Worm (Caenorhabditis elegans) whole organism, L1 larva: Measurements from ENCODE around the gene T14B4.3.

Source experiments
- C04F5.9 ChIP-seq: sonication (generic microtip); optimal IDR thresholded peaks from 2 replicates; lab custom pipeline; 2016; ENCODE audit warnings: missing genetic modification characterization, missing compliant biosample characterization
- C16A3.4 ChIP-seq: fragments of 150-350 bp; optimal IDR thresholded peaks from 2 replicates; lab custom pipeline; 2014; ENCODE audit warnings: missing biosample characterization, missing genetic modification characterization
- Y116A8C.19 ChIP-seq: sonication (generic microtip); optimal IDR thresholded peaks from 2 replicates; lab custom pipeline; 2016; ENCODE audit warnings: missing compliant biosample characterization, missing genetic modification characterization, borderline replicate concordance
- aha-1 ChIP-seq: fragments of 150-350 bp; optimal IDR thresholded peaks from 2 replicates; lab custom pipeline; 2014; ENCODE audit warnings: missing biosample characterization, missing genetic modification characterization
- aly-2 ChIP-seq: fragments of 150-350 bp; optimal IDR thresholded peaks from 2 replicates; lab custom pipeline; 2014; ENCODE audit warnings: missing biosample characterization, missing genetic modification characterization
- blmp-1 ChIP-seq: fragments of 150-350 bp; optimal IDR thresholded peaks from 2 replicates; lab custom pipeline; 2014; ENCODE audit warnings: missing biosample characterization, missing genetic modification characterization
- ceh-8 ChIP-seq: fragments of 200-800 bp; sonication (Bioruptor generic); optimal IDR thresholded peaks from 2 replicates; lab custom pipeline; 2018; ENCODE audit warnings: mild to moderate bottlenecking, missing genetic modification characterization, moderate library complexity, missing compliant biosample characterization
- ceh-82 ChIP-seq, 3 experiments: fragments of 150-350 bp in 1 of 3; sonication (generic microtip) in 2 of 3; optimal IDR thresholded peaks; 2 replicates each; lab custom pipeline; 2014 to 2017; ENCODE audit warnings: missing biosample characterization in 3 of 3, missing genetic modification characterization in 3 of 3
- ceh-88 ChIP-seq: fragments of 200-800 bp; sonication (Bioruptor generic); IDR thresholded peaks from 2 replicates; pipeline ENCODE4 v1.3.6; 2022; ENCODE audit warnings: missing genetic modification characterization, missing compliant biosample characterization
- ceh-90 ChIP-seq: sonication (generic microtip); optimal IDR thresholded peaks from 2 replicates; lab custom pipeline; 2016; ENCODE audit warnings: missing genetic modification characterization, missing compliant biosample characterization
- ces-1 ChIP-seq: fragments of 150-350 bp; optimal IDR thresholded peaks from 2 replicates; lab custom pipeline; 2014; ENCODE audit warnings: missing biosample characterization, missing genetic modification reagents, missing genetic modification characterization
- efl-1 ChIP-seq, 4 experiments: fragments of 150-350 bp; optimal IDR thresholded peaks in 3 of 4; peaks in 1 of 4; 1 replicate in 1 of 4; 2 replicates in 3 of 4; lab custom pipeline; 2014; ENCODE audit warnings: missing biosample characterization in 2 of 4, missing genetic modification characterization in 2 of 4, missing genetic modification reagents in 2 of 4
- efl-3 ChIP-seq: fragments of 200-800 bp; sonication (Bioruptor generic); optimal IDR thresholded peaks from 2 replicates; lab custom pipeline; 2018; ENCODE audit warnings: mild to moderate bottlenecking, missing genetic modification characterization, missing compliant biosample characterization
- egl-13 ChIP-seq: sonication (generic microtip); optimal IDR thresholded peaks from 2 replicates; lab custom pipeline; 2016; ENCODE audit warnings: missing genotype, missing genetic modification reagents, missing genetic modification characterization, missing compliant biosample characterization
- fkh-8 ChIP-seq: sonication (generic microtip); optimal IDR thresholded peaks from 2 replicates; lab custom pipeline; 2016; ENCODE audit warnings: mild to moderate bottlenecking, missing genetic modification characterization, missing compliant biosample characterization
- fos-1 ChIP-seq: fragments of 150-350 bp; optimal IDR thresholded peaks from 2 replicates; lab custom pipeline; 2014; ENCODE audit warnings: missing biosample characterization, missing genetic modification characterization
- grh-1 ChIP-seq: fragments of 200-800 bp; sonication (Bioruptor generic); IDR thresholded peaks from 2 replicates; pipeline ENCODE4 v1.3.6; 2022; ENCODE audit warnings: missing genetic modification reagents, missing genetic modification characterization, missing compliant biosample characterization
- jun-1 ChIP-seq: fragments of 150-350 bp; optimal IDR thresholded peaks from 2 replicates; lab custom pipeline; 2014; ENCODE audit warnings: missing biosample characterization, missing genetic modification reagents, missing genetic modification characterization
- lin-14 ChIP-seq: fragments of 200-800 bp; sonication (Bioruptor generic); optimal IDR thresholded peaks from 2 replicates; lab custom pipeline; 2018; ENCODE audit warnings: mild to moderate bottlenecking, missing genetic modification characterization, moderate library complexity, missing compliant biosample characterization
- lin-39 ChIP-seq: fragments of 150-350 bp; optimal IDR thresholded peaks from 2 replicates; lab custom pipeline; 2014; ENCODE audit warnings: missing biosample characterization, missing genetic modification reagents, missing genetic modification characterization
- lir-3 ChIP-seq: sonication (generic microtip); optimal IDR thresholded peaks from 2 replicates; lab custom pipeline; 2016; ENCODE audit warnings: mild to moderate bottlenecking, missing genetic modification characterization, moderate library complexity, missing compliant biosample characterization; ENCODE audit not compliant: poor library complexity
- lsy-2 ChIP-seq, 2 experiments: fragments of 150-350 bp; optimal IDR thresholded peaks; 2 replicates each; lab custom pipeline; 2014; ENCODE audit warnings: missing biosample characterization in 2 of 2, missing genetic modification characterization in 2 of 2
- mdl-1 ChIP-seq, 2 experiments: fragments of 150-350 bp; optimal IDR thresholded peaks; 2 replicates each; lab custom pipeline; 2014 to 2017; ENCODE audit warnings: missing biosample characterization in 2 of 2, missing genetic modification characterization in 2 of 2, inconsistent platforms in 1 of 2
- mef-2 ChIP-seq: fragments of 150-350 bp; optimal IDR thresholded peaks from 2 replicates; lab custom pipeline; 2014; ENCODE audit warnings: missing biosample characterization, missing genetic modification characterization
- mep-1 ChIP-seq: fragments of 150-350 bp; optimal IDR thresholded peaks from 2 replicates; lab custom pipeline; 2014; ENCODE audit warnings: missing biosample characterization, missing genetic modification characterization
- nhr-20 ChIP-seq: sonication (generic microtip); optimal IDR thresholded peaks from 2 replicates; lab custom pipeline; 2016; ENCODE audit warnings: mild to moderate bottlenecking, missing genetic modification characterization, missing compliant biosample characterization
- nhr-77 ChIP-seq: fragments of 150-350 bp; optimal IDR thresholded peaks from 2 replicates; lab custom pipeline; 2014; ENCODE audit warnings: missing biosample characterization, missing genetic modification characterization
- nhr-84 ChIP-seq: sonication (generic microtip); optimal IDR thresholded peaks from 2 replicates; lab custom pipeline; 2017; ENCODE audit warnings: missing biosample characterization, missing genetic modification characterization
- nhr-90 ChIP-seq: sonication (generic microtip); optimal IDR thresholded peaks from 2 replicates; lab custom pipeline; 2016; ENCODE audit warnings: mild to moderate bottlenecking, missing genetic modification characterization, missing compliant biosample characterization; ENCODE audit not compliant: poor library complexity
- pag-3 ChIP-seq: sonication (generic microtip); optimal IDR thresholded peaks from 2 replicates; lab custom pipeline; 2017; ENCODE audit warnings: missing genetic modification characterization, mild to moderate bottlenecking, missing compliant biosample characterization, antibody characterized with exemption, borderline replicate concordance; ENCODE audit not compliant: insufficient read depth
- skn-1 ChIP-seq: fragments of 150-350 bp; optimal IDR thresholded peaks from 2 replicates; lab custom pipeline; 2014; ENCODE audit warnings: missing biosample characterization, missing genetic modification characterization
- snu-23 ChIP-seq: sonication (generic microtip); optimal IDR thresholded peaks from 2 replicates; lab custom pipeline; 2016; ENCODE audit warnings: missing genetic modification characterization, missing compliant biosample characterization
- sox-4 ChIP-seq: sonication (generic microtip); optimal IDR thresholded peaks from 2 replicates; lab custom pipeline; 2016; ENCODE audit warnings: missing genetic modification characterization, missing compliant biosample characterization
- sup-37 ChIP-seq: fragments of 200-800 bp; sonication (Bioruptor generic); optimal IDR thresholded peaks from 2 replicates; lab custom pipeline; 2018; ENCODE audit warnings: mild to moderate bottlenecking, missing genetic modification characterization, missing compliant biosample characterization
- swsn-7 ChIP-seq: sonication (generic microtip); optimal IDR thresholded peaks from 2 replicates; lab custom pipeline; 2016; ENCODE audit warnings: missing genetic modification characterization, missing compliant biosample characterization
- unc-130 ChIP-seq: fragments of 150-350 bp; optimal IDR thresholded peaks from 2 replicates; lab custom pipeline; 2017; ENCODE audit warnings: missing biosample characterization, missing genetic modification characterization, inconsistent platforms
- unc-30 ChIP-seq: sonication (generic microtip); optimal IDR thresholded peaks from 2 replicates; lab custom pipeline; 2017; ENCODE audit warnings: missing biosample characterization, missing genetic modification characterization
- unc-86 ChIP-seq: sonication (generic microtip); optimal IDR thresholded peaks from 2 replicates; lab custom pipeline; 2016; ENCODE audit warnings: missing genetic modification characterization, missing compliant biosample characterization
- unc-98 ChIP-seq: fragments of 200-800 bp; sonication (Bioruptor generic); IDR thresholded peaks from 2 replicates; pipeline ENCODE4 v1.3.6; 2022; ENCODE audit warnings: missing genetic modification characterization, missing compliant biosample characterization
- vab-15 ChIP-seq: sonication (generic microtip); optimal IDR thresholded peaks from 2 replicates; lab custom pipeline; 2017; ENCODE audit warnings: missing genotype, mild to moderate bottlenecking, missing genetic modification characterization, missing compliant biosample characterization
- xbp-1 ChIP-seq: sonication (generic microtip); optimal IDR thresholded peaks from 2 replicates; lab custom pipeline; 2016; ENCODE audit warnings: missing genetic modification characterization, missing compliant biosample characterization
- zip-4 ChIP-seq: fragments of 200-800 bp; sonication (Bioruptor generic); optimal IDR thresholded peaks from 2 replicates; lab custom pipeline; 2018; ENCODE audit warnings: mild to moderate bottlenecking, missing genetic modification characterization, moderate library complexity, missing compliant biosample characterization
- ztf-11 ChIP-seq, 2 experiments: sonication (generic microtip); optimal IDR thresholded peaks; 2 replicates each; lab custom pipeline; 2016 to 2017; ENCODE audit warnings: missing genetic modification characterization in 2 of 2, missing biosample characterization in 1 of 2, missing compliant biosample characterization in 1 of 2
- ztf-4 ChIP-seq: fragments of 150-350 bp; optimal IDR thresholded peaks from 2 replicates; lab custom pipeline; 2014; ENCODE audit warnings: missing biosample characterization, missing genetic modification characterization

The T14B4.3 gene

DNA sequence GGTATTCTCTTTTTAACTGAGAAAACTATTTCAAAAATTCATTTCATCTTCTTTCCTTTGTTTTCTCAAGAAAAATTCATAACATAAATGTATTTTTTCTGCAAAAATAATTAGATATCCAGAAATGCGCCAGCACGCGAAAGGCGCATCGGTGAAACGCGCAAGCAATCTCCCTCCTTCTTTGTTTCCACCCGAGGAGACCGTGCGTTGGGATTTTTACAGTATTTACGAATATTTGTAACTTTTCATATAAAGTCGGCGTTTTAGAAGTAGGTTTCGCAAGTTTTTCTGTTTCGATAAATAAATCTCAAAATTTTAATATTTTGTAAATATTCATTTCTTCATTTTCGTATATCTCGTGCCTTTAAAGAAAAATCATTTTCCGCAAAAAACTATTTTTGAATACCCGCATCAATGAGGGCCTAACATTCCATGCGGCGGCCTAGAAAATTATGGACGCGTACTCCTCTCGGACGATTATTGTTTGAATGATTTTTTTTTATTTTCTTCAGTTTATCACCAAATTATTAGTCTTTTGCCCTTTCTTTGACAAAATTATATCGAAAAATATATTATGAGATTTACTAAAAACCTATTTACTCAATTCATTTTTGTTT, 41.8 kb downstream of the T14B4.3 start, which contains the start of gene ssup-72 (continued):
- TF ChIP-seq ceh-90 (tag; lab: Kevin White, UChicago) (peak; percentile 86), fos-1 (tag; lab: Kevin White, UChicago) (no peak), nhr-77 (tag; lab: Kevin White, UChicago) (peak; percentile 15), C04F5.9 (tag; lab: Kevin White, UChicago) (peak; percentile 54), ceh-82 (tag; optimal IDR thresholded peaks at IDR 0.05; lab: Kevin White, UChicago) (peak; percentile 18 to 61 (median 24)), unc-130 (tag; lab: Kevin White, UChicago) (peak; percentile 76), ces-1 (no peak), mep-1 (tag; lab: Kevin White, UChicago) (peak; percentile 84), egl-13 (tag; lab: Kevin White, UChicago) (peak; percentile 86), Y116A8C.19 (tag; lab: Kevin White, UChicago) (peak; percentile 67), nhr-90 (peak; percentile 87), snu-23 (GFP tag; lab: Kevin White, UChicago) (peak; percentile 84), blmp-1 (tag; lab: Kevin White, UChicago) (peak; percentile 25), aha-1 (no peak), mdl-1 (tag; optimal IDR thresholded peaks at IDR 0.05; lab: Kevin White, UChicago) (peak in 1 of 2 experiments; percentile 29), efl-3 (peak; percentile 6), lin-39 (tag; lab: Kevin White, UChicago) (no peak), ceh-88 (GFP tag; lab: Robert Waterston, UW) (peak; percentile 62; the same call in 1 of the 2 replicates), mef-2 (tag; lab: Kevin White, UChicago) (no peak), swsn-7 (tag; lab: Kevin White, UChicago) (peak; percentile 80), lir-3 (tag; lab: Kevin White, UChicago) (peak; percentile 94), unc-30 (tag; lab: Kevin White, UChicago) (no peak), C16A3.4 (tag; lab: Kevin White, UChicago) (peak; percentile 62), ztf-11 (tag; optimal IDR thresholded peaks at IDR 0.05; lab: Kevin White, UChicago) (peak in 1 of 2 experiments; percentile 88), ztf-4 (tag; lab: Kevin White, UChicago) (peak; percentile 60), vab-15 (no peak), nhr-20 (tag; lab: Kevin White, UChicago) (peak; percentile 83), nhr-84 (tag; lab: Kevin White, UChicago) (no peak), lin-14 (GFP tag; lab: Kevin White, UChicago) (peak; percentile 84), efl-1 (optimal IDR thresholded peaks at IDR 0.05; lab: Kevin White, UChicago) (peak; percentile 27 to 87), efl-1 (GFP tag; optimal IDR thresholded peaks at IDR 0.05 in 1 of 2; lab: Kevin White, UChicago) (peak; percentile 87 to 98), skn-1 (tag; lab: Kevin White, UChicago) (peak; percentile 45), unc-98 (GFP tag; lab: Robert Waterston, UW) (no peak), jun-1 (tag; lab: Kevin White, UChicago) (no peak), aly-2 (tag; lab: Kevin White, UChicago) (peak; percentile 4), sox-4 (tag; lab: Kevin White, UChicago) (peak; percentile 83), unc-86 (peak; percentile 77), ceh-8 (GFP tag; lab: Kevin White, UChicago) (no peak), pag-3 (tag; lab: Kevin White, UChicago) (no peak), zip-4 (GFP tag; lab: Kevin White, UChicago) (no peak), grh-1 (GFP tag; lab: Robert Waterston, UW) (peak; percentile 51; the same call in 1 of the 2 replicates), xbp-1 (tag; lab: Kevin White, UChicago) (peak; percentile 78), sup-37 (GFP tag; lab: Kevin White, UChicago) (peak; percentile 45), fkh-8 (tag; lab: Kevin White, UChicago) (peak; percentile 74), lsy-2 (tag; optimal IDR thresholded peaks at IDR 0.05; lab: Kevin White, UChicago) (peak; percentile 77 to 79)
